Fruit fly (Drosophila melanogaster): Measurements from ENCODE around the gene CLIP-190.
A peak's percentile ranks its signal among the peaks of the same experiment; 100 is the strongest.

The CLIP-190 gene

dm6 chr2L:17384331-17385220 is at the start of gene CLIP-190 (continued):
- TF ChIP-seq CG4328 (GFP tag; optimal IDR thresholded peaks at IDR 0.05) (no peak), odd (GFP tag; optimal IDR thresholded peaks at IDR 0.05) (no peak), Dll (GFP tag; IDR thresholded peaks at IDR 0.05; ENCODE audit: partially characterized antibody) (peak; percentile 64; the same call in 2 of the 4 replicates), kay (GFP tag; optimal IDR thresholded peaks at IDR 0.05) (no peak), sug (tag; optimal IDR thresholded peaks at IDR 0.05) (no peak), phol (tag; optimal IDR thresholded peaks at IDR 0.05) (peak; percentile 11), Hr3 (GFP tag; optimal IDR thresholded peaks at IDR 0.05) (no peak), Ssrp (tag; optimal IDR thresholded peaks at IDR 0.05) (no peak), lab (GFP tag; optimal IDR thresholded peaks at IDR 0.05) (no peak), trh (GFP tag; optimal IDR thresholded peaks at IDR 0.05) (no peak), z (GFP tag; IDR thresholded peaks at IDR 0.05) (no peak), CG9215 (GFP tag; IDR thresholded peaks at IDR 0.05) (no peak), CG1024 (GFP tag; IDR thresholded peaks at IDR 0.05) (no peak), vvl (GFP tag; IDR thresholded peaks at IDR 0.05) (no peak), CG13287 (GFP tag; IDR thresholded peaks at IDR 0.05; ENCODE audit: partially characterized antibody) (peak; percentile 70), jigr1 (GFP tag; IDR thresholded peaks at IDR 0.05) (no peak), CG4360 (GFP tag; IDR thresholded peaks at IDR 0.05) (peak; percentile 74), BEAF-32 (GFP tag; optimal IDR thresholded peaks at IDR 0.05) (peak; percentile 85), Asciz (GFP tag; optimal IDR thresholded peaks at IDR 0.05) (no peak), D19B (GFP tag; optimal IDR thresholded peaks at IDR 0.05) (no peak), gro (GFP tag; optimal IDR thresholded peaks at IDR 0.05) (no peak), Dip2 (GFP tag; IDR thresholded peaks at IDR 0.05) (no peak), CG32532 (GFP tag; IDR thresholded peaks at IDR 0.05) (peak; percentile 39; the same call in 1 of the 2 replicates), dm (GFP tag; optimal IDR thresholded peaks at IDR 0.05) (peak; percentile 3), bsh (GFP tag; optimal IDR thresholded peaks at IDR 0.05) (no peak), B-H1 (GFP tag; IDR thresholded peaks at IDR 0.05) (no peak), CG33557 (GFP tag; optimal IDR thresholded peaks at IDR 0.05) (no peak), E2f1 (GFP tag; IDR thresholded peaks at IDR 0.05) (no peak), CG18476 (GFP tag; optimal IDR thresholded peaks at IDR 0.05) (peak; percentile 17), CG1602 (GFP tag; optimal IDR thresholded peaks at IDR 0.05) (no peak), Six4 (GFP tag; optimal IDR thresholded peaks at IDR 0.05) (no peak), trem (tag; optimal IDR thresholded peaks at IDR 0.05) (no peak), Bdp1 (GFP tag; optimal IDR thresholded peaks at IDR 0.05) (no peak), CG6654 (GFP tag; optimal IDR thresholded peaks at IDR 0.05) (no peak), eve (GFP tag; optimal IDR thresholded peaks at IDR 0.05) (peak in 1 of 2 experiments; percentile 41), CG10267 (tag; optimal IDR thresholded peaks at IDR 0.05) (no peak), CG9817 (tag; optimal IDR thresholded peaks at IDR 0.05) (no peak), CG31388 (GFP tag; optimal IDR thresholded peaks at IDR 0.05) (no peak), Fer2 (tag; optimal IDR thresholded peaks at IDR 0.05) (no peak), CG6175 (GFP tag; IDR thresholded peaks at IDR 0.05) (no peak), CG7357 (GFP tag; IDR thresholded peaks at IDR 0.05) (no peak), CG11398 (GFP tag; optimal IDR thresholded peaks at IDR 0.05) (no peak), CG16815 (GFP tag; optimal IDR thresholded peaks at IDR 0.05) (no peak), HLH54F (GFP tag; optimal IDR thresholded peaks at IDR 0.05) (peak; percentile 6), CG14050 (GFP tag; IDR thresholded peaks at IDR 0.05) (no peak), Sry-δ (GFP tag; optimal IDR thresholded peaks at IDR 0.05) (peak; percentile 93), CG30020 (tag; optimal IDR thresholded peaks at IDR 0.05) (no peak), CG15696 (tag; optimal IDR thresholded peaks at IDR 0.05) (no peak), CG13424 (tag; optimal IDR thresholded peaks at IDR 0.05) (no peak)
